Worm (Caenorhabditis elegans) whole organism, midembryonic: ENCODE measurements around the gene rps-13.

Experiments
- T22C8.4 ChIP-seq: fragments of 200-800 bp; sonication (Bioruptor generic); IDR thresholded peaks from 2 replicates; pipeline ENCODE4 v1.3.6; 2022; ENCODE audit warnings: missing genetic modification characterization, missing compliant biosample characterization
- cog-1 ChIP-seq: sonication (generic microtip); optimal IDR thresholded peaks from 2 replicates; lab custom pipeline; 2016; ENCODE audit warnings: missing genetic modification characterization, missing compliant biosample characterization
- flt-1 ChIP-seq: fragments of 200-800 bp; sonication (Bioruptor generic); IDR thresholded peaks from 2 replicates; pipeline ENCODE4 v1.3.6; 2022; ENCODE audit warnings: missing genetic modification characterization, missing compliant biosample characterization
- klf-2 ChIP-seq: fragments of 200-800 bp; sonication (Bioruptor generic); conservative IDR thresholded peaks from 2 replicates; pipeline ENCODE4 v1.3.6; 2022; ENCODE audit warnings: missing genetic modification reagents, missing genetic modification characterization, missing compliant biosample characterization
- med-1 ChIP-seq: sonication (generic microtip); optimal IDR thresholded peaks from 2 replicates; lab custom pipeline; 2017; ENCODE audit warnings: missing genetic modification characterization, mild to moderate bottlenecking, missing compliant biosample characterization, antibody characterized with exemption, missing genetic modification reagents; ENCODE audit not compliant: insufficient read depth
- ref-1 ChIP-seq: fragments of 200-800 bp; sonication (Bioruptor generic); conservative IDR thresholded peaks from 2 replicates; pipeline ENCODE4 v1.3.6; 2022; ENCODE audit warnings: missing genetic modification reagents, missing genetic modification characterization, missing compliant biosample characterization
- tab-1 ChIP-seq: fragments of 200-800 bp; sonication (Bioruptor generic); IDR thresholded peaks from 2 replicates; pipeline ENCODE4 v1.3.6; 2022; ENCODE audit warnings: missing genetic modification characterization, missing compliant biosample characterization
- ztf-23 ChIP-seq: fragments of 200-800 bp; sonication (Bioruptor generic); IDR thresholded peaks from 2 replicates; pipeline ENCODE4 v1.3.6; 2022; ENCODE audit warnings: missing genetic modification reagents, missing genetic modification characterization, missing compliant biosample characterization
- ztf-29 ChIP-seq: fragments of 200-800 bp; sonication (Bioruptor generic); IDR thresholded peaks from 2 replicates; pipeline ENCODE4 v1.3.6; 2022; ENCODE audit warnings: missing genetic modification reagents, missing genetic modification characterization, missing compliant biosample characterization

Gene rps-13

ce11 chrIII:6374947-6375415, at the start of gene rps-13, which contains the start of gene nfx-1:
Gene rps-13, minus strand, starts transcription at chrIII:6374997.
Gene nfx-1, plus strand, starts transcription at chrIII:6375379.
- TF ChIP-seq flt-1 (GFP tag; lab: Robert Waterston, UW) = peak; percentile 72
- TF ChIP-seq ref-1 (GFP tag; lab: Robert Waterston, UW) = no peak
- no peak for TF ChIP-seq med-1 (GFP tag; lab: Kevin White, UChicago)
- TF ChIP-seq cog-1 (tag; lab: Kevin White, UChicago) = peak; percentile 65

ce11 chrIII:6422721-6423120, 47.9 kb upstream of the rps-13 start:
- no peak for TF ChIP-seq klf-2
- TF ChIP-seq ref-1 (GFP tag; lab: Robert Waterston, UW) = no peak
- no peak for TF ChIP-seq ztf-23 (GFP tag; lab: Robert Waterston, UW)
- no peak for TF ChIP-seq med-1 (GFP tag; lab: Kevin White, UChicago)

- TF ChIP-seq ztf-29 (GFP tag; lab: Robert Waterston, UW) (no peak), med-1 (GFP tag; lab: Kevin White, UChicago) (no peak), tab-1 (GFP tag; lab: Robert Waterston, UW) (no peak), ztf-23 (GFP tag; lab: Robert Waterston, UW) (no peak), ref-1 (GFP tag; lab: Robert Waterston, UW) (no peak), klf-2 (no peak), cog-1 (tag; lab: Kevin White, UChicago) (no peak), flt-1 (GFP tag; lab: Robert Waterston, UW) (no peak), T22C8.4 (GFP tag; lab: Robert Waterston, UW) (no peak)
Observed at ce11 chrIII:6421973-6422511, 47.2 kb upstream of the rps-13 start.

- TF ChIP-seq med-1 (GFP tag; lab: Kevin White, UChicago) = no peak
- TF ChIP-seq cog-1 (tag; lab: Kevin White, UChicago) = no peak
- TF ChIP-seq klf-2 = no peak
- no peak for TF ChIP-seq flt-1 (GFP tag; lab: Robert Waterston, UW)
- no peak for TF ChIP-seq T22C8.4 (GFP tag; lab: Robert Waterston, UW)
- no peak for TF ChIP-seq tab-1 (GFP tag; lab: Robert Waterston, UW)
Observed at ce11 chrIII:6421473-6421872, 46.7 kb upstream of the rps-13 start.

ce11 chrIII:6420995-6421404, 46.2 kb upstream of the rps-13 start:
- TF ChIP-seq ztf-29 (GFP tag; lab: Robert Waterston, UW) (peak; percentile 39; the same call in 1 of the 2 replicates), cog-1 (tag; lab: Kevin White, UChicago) (peak; percentile 33), T22C8.4 (GFP tag; lab: Robert Waterston, UW) (no peak), flt-1 (GFP tag; lab: Robert Waterston, UW) (0 out of 2 replicates have a peak, but pooled peaks have one; percentile 8)

ce11 chrIII:6420201-6420600, 45.4 kb upstream of the rps-13 start:
- TF ChIP-seq flt-1 (GFP tag; lab: Robert Waterston, UW) (no peak), ztf-23 (GFP tag; lab: Robert Waterston, UW) (no peak), cog-1 (tag; lab: Kevin White, UChicago) (no peak), klf-2 (no peak), ztf-29 (GFP tag; lab: Robert Waterston, UW) (no peak)

- TF ChIP-seq T22C8.4 (GFP tag; lab: Robert Waterston, UW) (no peak), ref-1 (GFP tag; lab: Robert Waterston, UW) (no peak), ztf-23 (GFP tag; lab: Robert Waterston, UW) (no peak), klf-2 (no peak)
Observed at ce11 chrIII:6419409-6419944, 44.7 kb upstream of the rps-13 start, which contains the start of gene atgl-1. Gene atgl-1, minus strand, starts transcription at chrIII:6419459.

- no peak for TF ChIP-seq T22C8.4 (GFP tag; lab: Robert Waterston, UW)
- TF ChIP-seq cog-1 (tag; lab: Kevin White, UChicago) = no peak
- no peak for TF ChIP-seq flt-1 (GFP tag; lab: Robert Waterston, UW)
- TF ChIP-seq ztf-23 (GFP tag; lab: Robert Waterston, UW) = no peak
- no peak for TF ChIP-seq klf-2
- TF ChIP-seq ref-1 (GFP tag; lab: Robert Waterston, UW) = no peak
- no peak for TF ChIP-seq tab-1 (GFP tag; lab: Robert Waterston, UW)
- no peak for TF ChIP-seq med-1 (GFP tag; lab: Kevin White, UChicago)
- TF ChIP-seq ztf-29 (GFP tag; lab: Robert Waterston, UW) = no peak
Observed at ce11 chrIII:6418254-6418653, 43.5 kb upstream of the rps-13 start.

ce11 chrIII:6415306-6415973, 40.6 kb upstream of the rps-13 start, which contains the start of gene nas-4:
Gene nas-4, minus strand, starts transcription at chrIII:6415656.
- TF ChIP-seq ztf-29 (GFP tag; lab: Robert Waterston, UW) = no peak
- TF ChIP-seq ztf-23 (GFP tag; lab: Robert Waterston, UW) = no peak
- TF ChIP-seq ref-1 (GFP tag; lab: Robert Waterston, UW) = no peak
- TF ChIP-seq klf-2 = no peak
- no peak for TF ChIP-seq med-1 (GFP tag; lab: Kevin White, UChicago)
- TF ChIP-seq T22C8.4 (GFP tag; lab: Robert Waterston, UW) = no peak
- TF ChIP-seq cog-1 (tag; lab: Kevin White, UChicago) = no peak
- TF ChIP-seq flt-1 (GFP tag; lab: Robert Waterston, UW) = no peak
- TF ChIP-seq tab-1 (GFP tag; lab: Robert Waterston, UW) = no peak
